Worm (Caenorhabditis elegans) whole organism, L1 larva: Measurements from ENCODE around the gene F20D6.8.

Experiments
- F16B12.6 ChIP-seq: fragments of 150-350 bp; optimal IDR thresholded peaks from 2 replicates; lab custom pipeline; 2014; ENCODE audit warnings: missing biosample characterization, missing genetic modification characterization
- aha-1 ChIP-seq: fragments of 150-350 bp; optimal IDR thresholded peaks from 2 replicates; lab custom pipeline; 2014; ENCODE audit warnings: missing biosample characterization, missing genetic modification characterization
- aly-2 ChIP-seq: fragments of 150-350 bp; optimal IDR thresholded peaks from 2 replicates; lab custom pipeline; 2014; ENCODE audit warnings: missing biosample characterization, missing genetic modification characterization
- ceh-88 ChIP-seq: fragments of 200-800 bp; sonication (Bioruptor generic); IDR thresholded peaks from 2 replicates; pipeline ENCODE4 v1.3.6; 2022; ENCODE audit warnings: missing genetic modification characterization, missing compliant biosample characterization
- ceh-90 ChIP-seq: sonication (generic microtip); optimal IDR thresholded peaks from 2 replicates; lab custom pipeline; 2016; ENCODE audit warnings: missing genetic modification characterization, missing compliant biosample characterization
- ces-1 ChIP-seq: fragments of 150-350 bp; optimal IDR thresholded peaks from 2 replicates; lab custom pipeline; 2014; ENCODE audit warnings: missing biosample characterization, missing genetic modification reagents, missing genetic modification characterization
- dsc-1 ChIP-seq: sonication (generic microtip); optimal IDR thresholded peaks from 2 replicates; lab custom pipeline; 2016; ENCODE audit warnings: mild to moderate bottlenecking, missing genetic modification characterization, missing compliant biosample characterization
- egl-13 ChIP-seq: sonication (generic microtip); optimal IDR thresholded peaks from 2 replicates; lab custom pipeline; 2016; ENCODE audit warnings: missing genotype, missing genetic modification reagents, missing genetic modification characterization, missing compliant biosample characterization
- elt-2 ChIP-seq: sonication (generic microtip); optimal IDR thresholded peaks from 2 replicates; lab custom pipeline; 2016; ENCODE audit warnings: missing genetic modification characterization, mild to moderate bottlenecking, inconsistent platforms, missing compliant biosample characterization, missing genetic modification reagents
- ets-5 ChIP-seq: fragments of 200-800 bp; sonication (Bioruptor generic); IDR thresholded peaks from 2 replicates; pipeline ENCODE4 v1.3.6; 2022; ENCODE audit warnings: missing genetic modification characterization, missing compliant biosample characterization
- fkh-10 ChIP-seq: sonication (generic microtip); optimal IDR thresholded peaks from 2 replicates; lab custom pipeline; 2017; ENCODE audit warnings: missing biosample characterization, missing genetic modification reagents, missing genetic modification characterization
- fkh-8 ChIP-seq: sonication (generic microtip); optimal IDR thresholded peaks from 2 replicates; lab custom pipeline; 2016; ENCODE audit warnings: mild to moderate bottlenecking, missing genetic modification characterization, missing compliant biosample characterization
- fos-1 ChIP-seq: fragments of 150-350 bp; optimal IDR thresholded peaks from 2 replicates; lab custom pipeline; 2014; ENCODE audit warnings: missing biosample characterization, missing genetic modification characterization
- grh-1 ChIP-seq: fragments of 200-800 bp; sonication (Bioruptor generic); IDR thresholded peaks from 2 replicates; pipeline ENCODE4 v1.3.6; 2022; ENCODE audit warnings: missing genetic modification reagents, missing genetic modification characterization, missing compliant biosample characterization
- hlh-4 ChIP-seq: sonication (generic microtip); optimal IDR thresholded peaks from 2 replicates; lab custom pipeline; 2016; ENCODE audit warnings: mild to moderate bottlenecking, missing genetic modification characterization, missing compliant biosample characterization
- isw-1 ChIP-seq: fragments of 200-800 bp; sonication (Bioruptor generic); IDR thresholded peaks from 2 replicates; pipeline ENCODE4 v1.3.6; 2022; ENCODE audit warnings: missing genetic modification characterization, missing compliant biosample characterization
- lin-14 ChIP-seq: fragments of 200-800 bp; sonication (Bioruptor generic); optimal IDR thresholded peaks from 2 replicates; lab custom pipeline; 2018; ENCODE audit warnings: mild to moderate bottlenecking, missing genetic modification characterization, moderate library complexity, missing compliant biosample characterization
- lin-15B ChIP-seq: fragments of 150-350 bp; sonication (generic microtip); optimal IDR thresholded peaks from 3 replicates; lab custom pipeline; 2014; ENCODE audit warnings: missing biosample characterization, missing genetic modification characterization
- lin-35 ChIP-seq, 2 experiments: fragments of 150-350 bp; optimal IDR thresholded peaks; 2 replicates each; lab custom pipeline; 2014; ENCODE audit warnings: missing biosample characterization in 2 of 2, missing genetic modification characterization in 2 of 2, missing genetic modification reagents in 2 of 2
- lin-39 ChIP-seq: fragments of 150-350 bp; optimal IDR thresholded peaks from 2 replicates; lab custom pipeline; 2014; ENCODE audit warnings: missing biosample characterization, missing genetic modification reagents, missing genetic modification characterization
- lir-3 ChIP-seq: sonication (generic microtip); optimal IDR thresholded peaks from 2 replicates; lab custom pipeline; 2016; ENCODE audit warnings: mild to moderate bottlenecking, missing genetic modification characterization, moderate library complexity, missing compliant biosample characterization; ENCODE audit not compliant: poor library complexity
- lsy-2 ChIP-seq, 2 experiments: fragments of 150-350 bp; optimal IDR thresholded peaks; 2 replicates each; lab custom pipeline; 2014; ENCODE audit warnings: missing biosample characterization in 2 of 2, missing genetic modification characterization in 2 of 2
- mab-9 ChIP-seq: fragments of 200-800 bp; sonication (Bioruptor generic); IDR thresholded peaks from 2 replicates; pipeline ENCODE4 v1.3.6; 2022; ENCODE audit warnings: missing genetic modification reagents, missing genetic modification characterization, missing compliant biosample characterization
- nhr-11 ChIP-seq: fragments of 150-350 bp; optimal IDR thresholded peaks from 2 replicates; lab custom pipeline; 2014; ENCODE audit warnings: missing biosample characterization, missing genetic modification characterization
- nhr-19 ChIP-seq: fragments of 200-800 bp; sonication (Bioruptor generic); conservative IDR thresholded peaks from 2 replicates; pipeline ENCODE4 v1.3.6; 2022; ENCODE audit warnings: missing genetic modification characterization, missing compliant biosample characterization
- nhr-20 ChIP-seq: sonication (generic microtip); optimal IDR thresholded peaks from 2 replicates; lab custom pipeline; 2016; ENCODE audit warnings: mild to moderate bottlenecking, missing genetic modification characterization, missing compliant biosample characterization
- nhr-28 ChIP-seq: fragments of 150-350 bp; optimal IDR thresholded peaks from 2 replicates; lab custom pipeline; 2014; ENCODE audit warnings: missing biosample characterization, missing genetic modification characterization
- nhr-47 ChIP-seq: sonication (generic microtip); optimal IDR thresholded peaks from 2 replicates; lab custom pipeline; 2016; ENCODE audit warnings: mild to moderate bottlenecking, missing genetic modification characterization, moderate library complexity, missing compliant biosample characterization
- nhr-71 ChIP-seq: sonication (generic microtip); optimal IDR thresholded peaks from 2 replicates; lab custom pipeline; 2016; ENCODE audit warnings: mild to moderate bottlenecking, missing genetic modification characterization, moderate library complexity, missing compliant biosample characterization
- nhr-77 ChIP-seq: fragments of 150-350 bp; optimal IDR thresholded peaks from 2 replicates; lab custom pipeline; 2014; ENCODE audit warnings: missing biosample characterization, missing genetic modification characterization
- nhr-84 ChIP-seq: sonication (generic microtip); optimal IDR thresholded peaks from 2 replicates; lab custom pipeline; 2017; ENCODE audit warnings: missing biosample characterization, missing genetic modification characterization
- nhr-85 ChIP-seq: sonication (generic microtip); peaks from one replicate; lab custom pipeline; 2016; ENCODE audit warnings: missing genetic modification characterization, inconsistent platforms, missing compliant biosample characterization
- nhr-90 ChIP-seq: sonication (generic microtip); optimal IDR thresholded peaks from 2 replicates; lab custom pipeline; 2016; ENCODE audit warnings: mild to moderate bottlenecking, missing genetic modification characterization, missing compliant biosample characterization; ENCODE audit not compliant: poor library complexity
- pax-3 ChIP-seq: fragments of 200-800 bp; sonication (Bioruptor generic); optimal IDR thresholded peaks from 2 replicates; lab custom pipeline; 2018; ENCODE audit warnings: mild to moderate bottlenecking, missing genetic modification characterization, moderate library complexity, missing compliant biosample characterization
- pqm-1 ChIP-seq: sonication (generic microtip); optimal IDR thresholded peaks from 3 replicates; lab custom pipeline; 2017; ENCODE audit warnings: missing biosample characterization, missing genetic modification characterization
- skn-1 ChIP-seq: fragments of 150-350 bp; optimal IDR thresholded peaks from 2 replicates; lab custom pipeline; 2014; ENCODE audit warnings: missing biosample characterization, missing genetic modification characterization
- snpc-4 ChIP-seq: fragments of 150-350 bp; optimal IDR thresholded peaks from 2 replicates; lab custom pipeline; 2014; ENCODE audit warnings: missing biosample characterization, missing genetic modification characterization
- sox-4 ChIP-seq: sonication (generic microtip); optimal IDR thresholded peaks from 2 replicates; lab custom pipeline; 2016; ENCODE audit warnings: missing genetic modification characterization, missing compliant biosample characterization
- swsn-7 ChIP-seq: sonication (generic microtip); optimal IDR thresholded peaks from 2 replicates; lab custom pipeline; 2016; ENCODE audit warnings: missing genetic modification characterization, missing compliant biosample characterization
- unc-130 ChIP-seq: fragments of 150-350 bp; optimal IDR thresholded peaks from 2 replicates; lab custom pipeline; 2017; ENCODE audit warnings: missing biosample characterization, missing genetic modification characterization, inconsistent platforms
- unc-86 ChIP-seq: sonication (generic microtip); optimal IDR thresholded peaks from 2 replicates; lab custom pipeline; 2016; ENCODE audit warnings: missing genetic modification characterization, missing compliant biosample characterization
- xbp-1 ChIP-seq: sonication (generic microtip); optimal IDR thresholded peaks from 2 replicates; lab custom pipeline; 2016; ENCODE audit warnings: missing genetic modification characterization, missing compliant biosample characterization
- ztf-4 ChIP-seq: fragments of 150-350 bp; optimal IDR thresholded peaks from 2 replicates; lab custom pipeline; 2014; ENCODE audit warnings: missing biosample characterization, missing genetic modification characterization

Gene F20D6.8

ce11 chrV:8215158-8215557, 47.1 kb upstream of the F20D6.8 start:
- no peak for TF ChIP-seq ces-1 (GFP tag; lab: Kevin White, UChicago)
- TF ChIP-seq lsy-2 (tag; optimal IDR thresholded peaks at IDR 0.05; lab: Kevin White, UChicago) = peak in 1 of 2 experiments; percentile 5
- TF ChIP-seq aly-2 (tag; lab: Kevin White, UChicago) = no peak
- TF ChIP-seq nhr-19 (GFP tag; lab: Robert Waterston, UW) = no peak
- TF ChIP-seq lin-39 (tag; lab: Kevin White, UChicago) = no peak
- no peak for TF ChIP-seq grh-1 (GFP tag; lab: Robert Waterston, UW)
- no peak for TF ChIP-seq ceh-88
- TF ChIP-seq lin-15B = no peak
- peak; percentile 49 for TF ChIP-seq lin-14 (GFP tag; lab: Kevin White, UChicago)

ce11 chrV:8213868-8214267, 45.8 kb upstream of the F20D6.8 start, which contains the start of gene K07C11.7:
TSS of gene K07C11.7 (minus strand) at chrV:8213968.
- TF ChIP-seq aly-2 (tag; lab: Kevin White, UChicago) = no peak
- no peak for TF ChIP-seq pqm-1
- TF ChIP-seq aha-1 (tag; lab: Kevin White, UChicago) = no peak
- TF ChIP-seq skn-1 (tag; lab: Kevin White, UChicago) = no peak
- TF ChIP-seq mab-9 (GFP tag; lab: Robert Waterston, UW) = no peak
- TF ChIP-seq snpc-4 (tag; lab: Kevin White, UChicago) = no peak
- no peak for TF ChIP-seq nhr-84 (tag; lab: Kevin White, UChicago)
- no peak for TF ChIP-seq hlh-4 (tag; lab: Kevin White, UChicago)
- TF ChIP-seq F16B12.6 = no peak
- no peak for TF ChIP-seq ets-5 (GFP tag; lab: Robert Waterston, UW)
- TF ChIP-seq unc-130 (tag; lab: Kevin White, UChicago) = no peak
- TF ChIP-seq ceh-90 (tag; lab: Kevin White, UChicago) = no peak
- TF ChIP-seq ceh-88 = no peak
- no peak for TF ChIP-seq nhr-28 (tag; lab: Kevin White, UChicago)
- TF ChIP-seq lir-3 = no peak
- TF ChIP-seq isw-1 = no peak
- no peak for TF ChIP-seq dsc-1 (tag; lab: Kevin White, UChicago)
- TF ChIP-seq, all 84 proteins: peak for 0

ce11 chrV:8212816-8213215, 44.7 kb upstream of the F20D6.8 start:
- TF ChIP-seq lin-35 (GFP tag; optimal IDR thresholded peaks at IDR 0.05; lab: Kevin White, UChicago) (peak in 1 of 2 experiments; percentile 10), isw-1 (no peak), elt-2 (tag; lab: Kevin White, UChicago) (peak; percentile 67)

- no peak for TF ChIP-seq mab-9 (GFP tag; lab: Robert Waterston, UW)
- peak; percentile 78 for TF ChIP-seq nhr-47 (tag; lab: Kevin White, UChicago)
- TF ChIP-seq nhr-90 (tag; lab: Kevin White, UChicago) = no peak
- TF ChIP-seq nhr-71 (tag; lab: Kevin White, UChicago) = peak; percentile 82
- no peak for TF ChIP-seq unc-130 (tag; lab: Kevin White, UChicago)
- peak; percentile 22 for TF ChIP-seq nhr-20
- TF ChIP-seq pax-3 = peak; percentile 31
- peak; percentile 52 for TF ChIP-seq egl-13
- peak; percentile 90 for TF ChIP-seq sox-4
- TF ChIP-seq fos-1 = no peak
- TF ChIP-seq fkh-10 = no peak
- TF ChIP-seq nhr-11 (tag; lab: Kevin White, UChicago) = peak; percentile 17
- TF ChIP-seq grh-1 (GFP tag; lab: Robert Waterston, UW) = no peak
- peak; percentile 47 for TF ChIP-seq nhr-85 (tag; lab: Kevin White, UChicago)
- TF ChIP-seq ces-1 (GFP tag; lab: Kevin White, UChicago) = no peak
- TF ChIP-seq swsn-7 (tag; lab: Kevin White, UChicago) = peak; percentile 26
- peak; percentile 78 for TF ChIP-seq lin-14 (GFP tag; lab: Kevin White, UChicago)
- TF ChIP-seq nhr-28 (tag; lab: Kevin White, UChicago) = no peak
- peak; percentile 30 for TF ChIP-seq unc-86 (tag; lab: Kevin White, UChicago)
- TF ChIP-seq lsy-2 (tag; optimal IDR thresholded peaks at IDR 0.05; lab: Kevin White, UChicago) = peak; percentile 11 to 32
- TF ChIP-seq fkh-8 = peak; percentile 81
- TF ChIP-seq snpc-4 (tag; lab: Kevin White, UChicago) = no peak
- peak; percentile 33 for TF ChIP-seq ztf-4 (tag; lab: Kevin White, UChicago)
- TF ChIP-seq dsc-1 (tag; lab: Kevin White, UChicago) = peak; percentile 92
- TF ChIP-seq xbp-1 (tag; lab: Kevin White, UChicago) = peak; percentile 11
- no peak for TF ChIP-seq nhr-77 (tag; lab: Kevin White, UChicago)
- peak; percentile 62 for TF ChIP-seq hlh-4 (tag; lab: Kevin White, UChicago)
These were observed 43.9 kb upstream of the F20D6.8 start for ce11 chrV:8211993-8212392.
